Worm (Caenorhabditis elegans) whole organism, mixed stage, embryonic: Measurements from ENCODE around the gene Y51H7C.9.

Source experiments
- blmp-1 ChIP-seq: fragments of 150-350 bp; optimal IDR thresholded peaks from 2 replicates; lab custom pipeline; 2014; ENCODE audit warnings: missing biosample characterization, missing genetic modification characterization
- lsy-2 ChIP-seq: fragments of 150-350 bp; optimal IDR thresholded peaks from 2 replicates; lab custom pipeline; 2014; ENCODE audit warnings: missing biosample characterization, missing genetic modification characterization
- nhr-76 ChIP-seq: sonication (generic microtip); optimal IDR thresholded peaks from 2 replicates; lab custom pipeline; 2017; ENCODE audit warnings: missing biosample characterization, missing genetic modification characterization
- unc-39 ChIP-seq: fragments of 150-350 bp; optimal IDR thresholded peaks from 2 replicates; lab custom pipeline; 2014; ENCODE audit warnings: missing biosample characterization, missing genetic modification characterization
- ztf-11 ChIP-seq: fragments of 150-350 bp; optimal IDR thresholded peaks from 2 replicates; lab custom pipeline; 2014; ENCODE audit warnings: missing biosample characterization, missing genetic modification characterization

- no peak for TF ChIP-seq nhr-76 (tag; lab: Kevin White, UChicago)
- TF ChIP-seq lsy-2 (tag; lab: Kevin White, UChicago) = no peak
- TF ChIP-seq ztf-11 (tag; lab: Kevin White, UChicago) = no peak
- no peak for TF ChIP-seq unc-39 (tag; lab: Kevin White, UChicago)
- no peak for TF ChIP-seq blmp-1 (tag; lab: Kevin White, UChicago)
These were observed 30.2 kb upstream of the Y51H7C.9 start for ce11 chrII:1441479-1441878.
